Fruit fly (Drosophila melanogaster): ENCODE results near the gene Recs1.

Gene Recs1

dm6 chr3R:14151840-14152239, 1.8 kb downstream of the Recs1 start, which contains the start of gene CG14355:
TSS of gene CG14355 (minus strand) at chr3R:14151940.
- TF ChIP-seq Myc (optimal IDR thresholded peaks at IDR 0.05) (no peak), GATAd (GFP tag; optimal IDR thresholded peaks at IDR 0.05) (no peak), Hr83 (GFP tag; optimal IDR thresholded peaks at IDR 0.05; ENCODE audit: poor library complexity, severe bottlenecking) (no peak), Rel (GFP tag; optimal IDR thresholded peaks at IDR 0.05) (no peak), Rel (tag; optimal IDR thresholded peaks at IDR 0.05) (no peak), Sp1 (GFP tag; optimal IDR thresholded peaks at IDR 0.05) (no peak), br (GFP tag; optimal IDR thresholded peaks at IDR 0.05) (no peak), lola (GFP tag; optimal IDR thresholded peaks at IDR 0.05) (no peak), OdsH (GFP tag; optimal IDR thresholded peaks at IDR 0.05) (no peak), Dif (GFP tag; optimal IDR thresholded peaks at IDR 0.05; ENCODE audit: partially characterized antibody) (no peak), foxo (GFP tag; optimal IDR thresholded peaks at IDR 0.05) (no peak), usp (GFP tag; optimal IDR thresholded peaks at IDR 0.05) (no peak), dsf (GFP tag; optimal IDR thresholded peaks at IDR 0.05; ENCODE audit: borderline replicate concordance) (no peak), dl (GFP tag; optimal IDR thresholded peaks at IDR 0.05; ENCODE audit: insufficient read depth in 1 of 2, partially characterized antibody in 2 of 2) (no peak), sage (GFP tag; optimal IDR thresholded peaks at IDR 0.05) (no peak), ey (GFP tag; optimal IDR thresholded peaks at IDR 0.05) (no peak), Abd-B (GFP tag; optimal IDR thresholded peaks at IDR 0.05) (no peak), Mio (GFP tag; optimal IDR thresholded peaks at IDR 0.05) (no peak)

DNA sequence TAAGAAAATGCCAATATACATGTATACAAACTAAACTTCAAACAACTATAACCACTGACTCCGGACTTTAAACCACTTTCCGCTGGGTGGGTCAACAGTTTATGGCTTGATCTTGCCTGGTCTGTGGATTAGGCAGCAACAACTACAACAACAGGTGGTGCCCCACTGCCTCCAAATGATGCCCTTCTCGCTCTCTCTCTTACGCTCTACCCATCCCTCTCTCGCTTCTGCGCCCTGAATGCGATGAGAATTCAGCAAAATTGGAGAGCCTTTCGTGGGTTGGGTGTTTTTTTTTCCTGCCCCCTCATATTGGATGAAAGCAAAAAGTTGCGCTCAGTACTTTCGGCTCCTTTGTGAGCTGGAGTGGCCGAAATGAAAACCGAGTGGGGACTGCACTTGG, 12.7 kb downstream of the Recs1 start:
- TF ChIP-seq Dif (GFP tag; optimal IDR thresholded peaks at IDR 0.05; ENCODE audit: partially characterized antibody) (peak; percentile 26), Hr78 (GFP tag; optimal IDR thresholded peaks at IDR 0.05) (no peak)

dm6 chr3R:14131972-14132371, 21.7 kb downstream of the Recs1 start, which contains the start of gene CG14356:
TSS of gene CG14356 (minus strand) at chr3R:14132072.
- TF ChIP-seq psq (GFP tag; optimal IDR thresholded peaks at IDR 0.05), result no peak
- TF ChIP-seq Dfd (GFP tag; optimal IDR thresholded peaks at IDR 0.05), result no peak
- no peak for TF ChIP-seq Vsx2 (GFP tag; optimal IDR thresholded peaks at IDR 0.05; ENCODE audit: partially characterized antibody)
- TF ChIP-seq CrebA (GFP tag; optimal IDR thresholded peaks at IDR 0.05; ENCODE audit: borderline replicate concordance), result no peak
- no peak for TF ChIP-seq sage (GFP tag; optimal IDR thresholded peaks at IDR 0.05)

- no peak for TF ChIP-seq Vsx2 (GFP tag; optimal IDR thresholded peaks at IDR 0.05; ENCODE audit: partially characterized antibody)
- peak; percentile 55 for TF ChIP-seq Hr83 (GFP tag; optimal IDR thresholded peaks at IDR 0.05; ENCODE audit: poor library complexity, severe bottlenecking)
- TF ChIP-seq usp (GFP tag; optimal IDR thresholded peaks at IDR 0.05), result no peak
- no peak for TF ChIP-seq Mio (GFP tag; optimal IDR thresholded peaks at IDR 0.05)
- TF ChIP-seq rgr (GFP tag; optimal IDR thresholded peaks at IDR 0.05), result peak; percentile 95
- TF ChIP-seq ey (GFP tag; optimal IDR thresholded peaks at IDR 0.05), result peak; percentile 77
- peak; percentile 64 for TF ChIP-seq GATAd (GFP tag; optimal IDR thresholded peaks at IDR 0.05)
- TF ChIP-seq Abd-B (GFP tag; optimal IDR thresholded peaks at IDR 0.05), result no peak
- peak; percentile 89 for TF ChIP-seq CG9705 (GFP tag; optimal IDR thresholded peaks at IDR 0.05)
- peak; percentile 93 for TF ChIP-seq psq (GFP tag; optimal IDR thresholded peaks at IDR 0.05)
- TF ChIP-seq Dfd (GFP tag; optimal IDR thresholded peaks at IDR 0.05), result no peak
- TF ChIP-seq jim (GFP tag; optimal IDR thresholded peaks at IDR 0.05), result peak; percentile 6
- TF ChIP-seq Hnf4 (GFP tag; optimal IDR thresholded peaks at IDR 0.05), result peak; percentile 94
- peak; percentile 66 for TF ChIP-seq woc (GFP tag; optimal IDR thresholded peaks at IDR 0.05)
- peak; percentile 25 for TF ChIP-seq Rel (GFP tag; optimal IDR thresholded peaks at IDR 0.05)
- TF ChIP-seq Rel (tag; optimal IDR thresholded peaks at IDR 0.05), result peak; percentile 66
- peak; percentile 77 for TF ChIP-seq br (GFP tag; optimal IDR thresholded peaks at IDR 0.05)
- no peak for TF ChIP-seq dl (GFP tag; optimal IDR thresholded peaks at IDR 0.05; ENCODE audit: insufficient read depth in 1 of 2, partially characterized antibody in 2 of 2)
- no peak for TF ChIP-seq tai (GFP tag; optimal IDR thresholded peaks at IDR 0.05)
- peak; percentile 80 for TF ChIP-seq sv (GFP tag; optimal IDR thresholded peaks at IDR 0.05)
- peak; percentile 67 for TF ChIP-seq sage (GFP tag; optimal IDR thresholded peaks at IDR 0.05)
- TF ChIP-seq N (GFP tag; optimal IDR thresholded peaks at IDR 0.05), result no peak
- no peak for TF ChIP-seq Hr78 (GFP tag; optimal IDR thresholded peaks at IDR 0.05)
- TF ChIP-seq foxo (GFP tag; optimal IDR thresholded peaks at IDR 0.05), result peak in 1 of 2 experiments; percentile 95
- no peak for TF ChIP-seq lola (GFP tag; optimal IDR thresholded peaks at IDR 0.05)
- peak; percentile 91 for TF ChIP-seq Sp1 (GFP tag; optimal IDR thresholded peaks at IDR 0.05)
- peak; percentile 86 for TF ChIP-seq fru (GFP tag; optimal IDR thresholded peaks at IDR 0.05)
- TF ChIP-seq dmrt93B (GFP tag; optimal IDR thresholded peaks at IDR 0.05), result peak; percentile 92
- peak; percentile 86 for TF ChIP-seq dsf (GFP tag; optimal IDR thresholded peaks at IDR 0.05; ENCODE audit: borderline replicate concordance)
- peak; percentile 86 for TF ChIP-seq Jra (GFP tag; optimal IDR thresholded peaks at IDR 0.05)
- peak; percentile 96 for TF ChIP-seq HLH106 (tag; optimal IDR thresholded peaks at IDR 0.05)
- no peak for TF ChIP-seq Dif (GFP tag; optimal IDR thresholded peaks at IDR 0.05; ENCODE audit: partially characterized antibody)
- peak; percentile 5 for TF ChIP-seq CG32264 (GFP tag; optimal IDR thresholded peaks at IDR 0.05)
- TF ChIP-seq Myc (optimal IDR thresholded peaks at IDR 0.05), result peak; percentile 52
- TF ChIP-seq OdsH (GFP tag; optimal IDR thresholded peaks at IDR 0.05), result peak; percentile 93
- no peak for TF ChIP-seq CrebA (GFP tag; optimal IDR thresholded peaks at IDR 0.05; ENCODE audit: borderline replicate concordance)
- no peak for TF ChIP-seq pan (optimal IDR thresholded peaks at IDR 0.05)
- TF ChIP-seq brk (GFP tag; optimal IDR thresholded peaks at IDR 0.05), result peak; percentile 89
- peak; percentile 88 for TF ChIP-seq h (GFP tag; optimal IDR thresholded peaks at IDR 0.05)
These were observed 28.0 kb downstream of the Recs1 start, which contains the start of the genes 140up and Polr2B for dm6 chr3R:14125479-14126121. TSS of gene 140up (minus strand) at chr3R:14125548. TSS of gene Polr2B (plus strand) at chr3R:14125791.

All from whole organism, wandering third instar larva.